Fruit fly (Drosophila melanogaster): ENCODE results near the gene CG5909.

DNA sequence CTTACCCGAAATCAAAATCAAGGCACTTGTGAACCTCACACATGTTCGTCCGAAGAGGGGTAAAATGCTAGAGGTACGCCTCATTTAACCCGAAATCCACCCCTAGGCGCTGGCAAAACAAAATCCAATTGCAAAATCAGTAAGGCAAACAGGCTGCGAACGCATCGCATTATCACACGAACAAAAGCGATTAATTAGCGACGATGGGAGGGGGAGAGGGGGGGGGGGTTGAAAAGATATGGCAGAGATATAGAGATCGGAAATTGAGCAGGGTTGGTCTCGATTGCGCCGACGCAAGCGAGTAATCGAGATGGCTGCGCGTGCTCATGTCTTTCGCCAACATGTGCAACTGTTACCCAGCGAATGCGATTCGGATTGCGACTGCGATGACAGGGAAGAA lies 35.9 kb downstream of the CG5909 start:
- no peak for TF ChIP-seq Dfd (GFP tag; optimal IDR thresholded peaks at IDR 0.05)
- TF ChIP-seq h (GFP tag; optimal IDR thresholded peaks at IDR 0.05): no peak
- TF ChIP-seq tai (GFP tag; optimal IDR thresholded peaks at IDR 0.05): no peak
- TF ChIP-seq lola (GFP tag; optimal IDR thresholded peaks at IDR 0.05): no peak
- no peak for TF ChIP-seq psq (GFP tag; optimal IDR thresholded peaks at IDR 0.05)
- TF ChIP-seq Abd-B (GFP tag; optimal IDR thresholded peaks at IDR 0.05): no peak
- TF ChIP-seq Myc (optimal IDR thresholded peaks at IDR 0.05): no peak
- no peak for TF ChIP-seq usp (GFP tag; optimal IDR thresholded peaks at IDR 0.05)
- TF ChIP-seq foxo (GFP tag; optimal IDR thresholded peaks at IDR 0.05): no peak
- TF ChIP-seq Vsx2 (GFP tag; optimal IDR thresholded peaks at IDR 0.05; ENCODE audit: partially characterized antibody): no peak
- TF ChIP-seq OdsH (GFP tag; optimal IDR thresholded peaks at IDR 0.05): no peak

All from whole organism, wandering third instar larva.